Worm (Caenorhabditis elegans): ENCODE data around the gene W08E12.5.
A peak's percentile ranks its signal among the peaks of the same experiment; 100 is the strongest.
"Not testable (repeated sequence)": the region's sequence is repeated elsewhere in the genome, so short reads cannot be mapped to it uniquely, and the experiment has no call there.

Gene W08E12.5

DNA sequence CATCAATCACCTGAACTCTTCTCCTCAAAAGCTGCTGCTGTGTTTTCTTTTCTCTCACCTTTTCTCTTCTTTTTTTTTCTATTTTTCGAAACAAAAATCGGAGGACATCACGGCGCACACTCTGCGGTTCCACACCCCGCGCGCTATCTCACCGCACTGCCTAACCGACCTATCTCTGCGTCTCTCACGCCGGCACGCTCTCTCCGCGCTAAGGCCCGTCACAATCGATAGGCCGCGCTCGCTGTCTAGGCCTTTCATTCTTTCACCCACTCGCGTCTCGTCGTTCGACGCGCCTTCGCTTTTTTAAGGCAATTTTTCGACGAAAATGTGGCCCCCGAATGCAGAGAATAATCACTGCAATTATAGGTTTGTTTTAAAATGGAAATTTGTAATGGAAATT, 10.7 kb downstream of the W08E12.5 start, which contains the start of gene zip-11:
Gene zip-11 (plus strand): TSS at position 34 of the 400 bp plus-strand sequence.
- TF ChIP-seq him-1 (tag; optimal IDR thresholded peaks at IDR 0.05): no peak
- no peak for TF ChIP-seq dao-5 (tag; optimal IDR thresholded peaks at IDR 0.05)

DNA sequence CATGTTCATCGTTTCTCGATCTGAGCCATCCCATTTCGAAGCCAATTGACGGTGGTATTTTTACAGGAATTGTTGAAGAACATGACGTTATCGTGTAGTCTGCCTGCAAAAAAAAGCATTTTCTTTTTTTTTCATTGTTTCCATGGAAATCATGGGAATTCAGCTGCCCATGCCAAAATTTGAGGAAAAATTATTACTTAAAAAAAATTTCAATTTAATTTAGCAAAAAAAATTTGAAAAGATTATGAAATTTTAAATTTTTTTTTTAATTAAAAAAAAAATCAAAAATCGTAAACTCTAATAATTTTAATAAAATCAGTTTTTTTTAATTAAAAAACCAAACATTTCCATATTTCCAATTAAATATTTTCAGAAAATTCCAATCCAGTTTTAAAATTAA, 31.2 kb downstream of the W08E12.5 start, which contains the start of gene F42A6.5:
Gene F42A6.5 (minus strand): TSS at position 101 of the 400 bp plus-strand sequence.
- TF ChIP-seq W03F9.2, him-1, dao-5 (tag; optimal IDR thresholded peaks at IDR 0.05): not testable (repeated sequence)

DNA sequence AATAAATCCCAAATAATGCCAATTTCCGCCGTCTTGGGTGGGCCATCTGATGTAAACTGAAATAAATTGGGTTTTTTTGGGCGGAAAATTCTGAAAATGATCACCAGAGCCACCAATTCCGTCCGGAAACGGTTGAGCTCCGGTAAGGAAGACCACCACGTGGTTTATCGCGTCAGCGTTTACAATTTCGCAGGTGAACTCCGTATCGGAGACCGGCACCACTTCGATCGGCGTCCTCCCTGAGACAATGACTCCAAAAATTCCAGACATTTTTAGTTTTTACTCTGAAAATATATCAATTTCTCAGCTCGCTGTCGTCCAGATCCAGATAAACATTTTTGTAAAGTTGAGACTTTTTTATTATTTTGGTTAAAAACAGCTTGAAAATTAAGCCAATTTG, 36.0 kb downstream of the W08E12.5 start, which contains the start of gene F42A6.6:
Gene F42A6.6 (minus strand): TSS at position 289 of the 400 bp plus-strand sequence.
- no peak for TF ChIP-seq dao-5 (tag; optimal IDR thresholded peaks at IDR 0.05)
- TF ChIP-seq him-1 (tag; optimal IDR thresholded peaks at IDR 0.05): no peak
- peak; percentile 20 for TF ChIP-seq W03F9.2 (tag; optimal IDR thresholded peaks at IDR 0.05)

DNA sequence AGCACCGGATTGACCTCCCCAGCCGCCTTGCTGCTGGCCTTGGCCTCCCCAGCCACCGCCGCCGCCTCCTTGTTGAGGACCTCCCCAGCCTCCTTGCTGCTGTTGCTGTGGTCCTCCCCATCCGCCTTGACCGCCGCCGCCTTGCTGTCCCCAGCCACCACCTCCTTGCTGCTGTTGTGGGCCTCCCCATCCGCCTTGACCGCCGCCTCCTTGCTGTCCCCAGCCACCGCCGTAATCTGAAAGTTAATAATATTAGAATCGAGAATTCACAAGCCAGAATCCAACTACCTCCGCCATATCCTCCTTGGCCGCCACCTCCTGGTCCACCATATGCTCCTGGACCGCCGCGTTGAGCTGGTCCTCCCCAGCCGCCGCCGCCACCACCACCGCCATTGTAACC, 36.7 kb downstream of the W08E12.5 start:
- TF ChIP-seq W03F9.2 (tag; optimal IDR thresholded peaks at IDR 0.05) (no peak), dao-5 (tag; optimal IDR thresholded peaks at IDR 0.05) (no peak), him-1 (tag; optimal IDR thresholded peaks at IDR 0.05) (no peak)

DNA sequence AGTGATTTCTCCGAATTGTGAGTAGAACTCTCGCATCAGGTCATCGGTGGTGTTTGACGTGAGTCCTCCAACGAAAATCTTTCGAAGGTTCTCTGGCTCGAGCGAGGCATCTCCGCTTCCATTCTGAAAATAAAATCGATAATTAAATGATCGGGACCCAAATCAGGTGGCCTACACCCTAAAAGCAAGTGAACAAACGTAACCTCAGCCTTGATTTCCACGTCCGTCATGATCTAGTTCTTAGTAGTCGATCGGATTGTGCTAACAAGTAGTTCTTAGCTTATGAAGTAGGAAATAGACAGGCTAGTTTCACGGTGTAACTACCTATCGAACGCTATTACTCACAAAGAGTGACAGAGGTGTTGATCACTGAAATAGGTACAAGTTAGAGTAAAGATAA, 37.6 kb downstream of the W08E12.5 start:
- TF ChIP-seq W03F9.2 (tag; optimal IDR thresholded peaks at IDR 0.05) (no peak), him-1 (tag; optimal IDR thresholded peaks at IDR 0.05) (no peak), dao-5 (tag; optimal IDR thresholded peaks at IDR 0.05) (no peak)

DNA sequence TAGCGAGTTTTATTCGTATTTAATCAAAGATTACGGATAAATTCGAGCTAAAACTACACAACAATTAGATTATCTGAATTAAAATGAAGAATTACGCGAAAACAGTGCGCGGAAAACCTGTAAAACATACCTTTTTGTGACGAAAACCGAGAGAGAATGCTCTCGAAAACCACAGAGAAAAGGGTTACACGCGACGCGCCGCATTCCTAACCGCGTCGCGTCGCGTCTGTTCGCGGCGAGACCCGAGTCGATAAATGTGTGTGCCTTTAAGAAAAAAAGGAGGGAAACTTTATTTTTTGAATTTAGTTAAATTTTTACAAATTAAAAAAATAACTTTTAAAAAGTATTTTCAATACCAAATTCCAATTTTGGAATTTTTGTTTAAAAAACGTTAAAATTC, 38.1 kb downstream of the W08E12.5 start, which contains the start of gene hrpa-1:
Gene hrpa-1 (minus strand): TSS at position 192 of the 400 bp plus-strand sequence.
- TF ChIP-seq dao-5 (tag; optimal IDR thresholded peaks at IDR 0.05): no peak
- peak; percentile 47 for TF ChIP-seq him-1 (tag; optimal IDR thresholded peaks at IDR 0.05)
- peak; percentile 78 for TF ChIP-seq W03F9.2 (tag; optimal IDR thresholded peaks at IDR 0.05)

DNA sequence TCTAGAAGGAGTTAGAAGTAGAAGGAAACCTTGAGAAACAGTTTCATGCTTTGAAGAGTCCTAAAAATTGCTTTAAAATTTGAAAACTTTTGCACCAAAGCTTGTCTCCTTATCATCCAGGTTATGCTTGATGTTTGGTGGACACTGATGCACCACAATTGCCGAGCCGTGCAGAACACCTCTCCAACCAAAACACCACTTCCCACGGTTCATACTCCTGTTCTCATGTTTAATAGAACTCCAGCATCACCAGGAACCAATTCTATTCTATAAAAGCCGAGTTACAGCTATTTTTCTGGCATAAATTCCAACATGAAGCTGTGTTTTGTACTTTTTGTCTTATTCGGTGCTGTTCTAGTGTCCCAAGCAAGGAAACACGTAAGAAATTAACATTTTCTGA, 40.6 kb downstream of the W08E12.5 start, which contains the start of gene F42A6.2:
Gene F42A6.2 (plus strand): TSS at position 301 of the 400 bp plus-strand sequence.
- TF ChIP-seq him-1 (tag; optimal IDR thresholded peaks at IDR 0.05) (no peak), dao-5 (tag; optimal IDR thresholded peaks at IDR 0.05) (no peak), W03F9.2 (tag; optimal IDR thresholded peaks at IDR 0.05) (no peak)

DNA sequence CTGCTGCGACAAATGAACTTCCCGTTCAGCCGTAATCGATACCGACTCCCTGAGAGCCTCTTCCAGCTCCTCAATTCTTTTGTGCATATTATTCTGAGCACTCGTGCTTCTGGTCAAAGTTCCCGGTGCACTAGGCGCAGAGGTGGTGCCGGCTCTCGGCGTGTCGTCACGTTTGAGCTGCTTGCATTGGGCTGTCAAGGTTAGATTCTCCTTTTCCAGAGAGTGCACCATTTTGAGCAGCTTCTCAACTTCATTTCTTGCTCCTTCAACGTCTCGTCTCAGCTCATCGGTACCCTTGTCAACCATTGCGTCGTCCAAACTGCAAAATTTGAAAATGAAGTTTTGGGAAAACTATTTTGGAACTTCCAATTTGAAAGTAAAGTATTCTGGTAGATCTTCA, 44.9 kb downstream of the W08E12.5 start:
- TF ChIP-seq W03F9.2 (tag; optimal IDR thresholded peaks at IDR 0.05) (no peak), dao-5 (tag; optimal IDR thresholded peaks at IDR 0.05) (no peak), him-1 (tag; optimal IDR thresholded peaks at IDR 0.05) (no peak)

DNA sequence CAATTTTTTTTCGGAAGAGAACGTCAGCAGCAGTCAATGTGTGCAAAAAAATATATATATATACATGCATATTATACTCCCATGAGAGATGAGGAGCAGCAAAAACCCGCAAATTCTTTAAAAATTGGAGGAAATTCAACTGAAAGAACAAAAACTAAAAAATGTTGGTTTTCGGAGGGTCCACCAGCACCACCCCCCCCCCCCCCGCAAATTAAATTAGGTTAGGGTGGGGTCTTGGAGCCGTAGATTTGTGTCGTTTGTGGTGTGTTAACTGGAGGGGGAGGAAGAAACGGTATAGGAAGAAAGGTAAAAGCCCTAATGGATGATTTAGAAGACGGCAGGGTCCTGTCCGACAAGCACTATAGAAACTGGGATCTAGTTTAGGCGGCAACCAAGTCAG, 47.7 kb downstream of the W08E12.5 start:
- no peak for TF ChIP-seq W03F9.2 (tag; optimal IDR thresholded peaks at IDR 0.05)
- no peak for TF ChIP-seq him-1 (tag; optimal IDR thresholded peaks at IDR 0.05)
- no peak for TF ChIP-seq dao-5 (tag; optimal IDR thresholded peaks at IDR 0.05)

DNA sequence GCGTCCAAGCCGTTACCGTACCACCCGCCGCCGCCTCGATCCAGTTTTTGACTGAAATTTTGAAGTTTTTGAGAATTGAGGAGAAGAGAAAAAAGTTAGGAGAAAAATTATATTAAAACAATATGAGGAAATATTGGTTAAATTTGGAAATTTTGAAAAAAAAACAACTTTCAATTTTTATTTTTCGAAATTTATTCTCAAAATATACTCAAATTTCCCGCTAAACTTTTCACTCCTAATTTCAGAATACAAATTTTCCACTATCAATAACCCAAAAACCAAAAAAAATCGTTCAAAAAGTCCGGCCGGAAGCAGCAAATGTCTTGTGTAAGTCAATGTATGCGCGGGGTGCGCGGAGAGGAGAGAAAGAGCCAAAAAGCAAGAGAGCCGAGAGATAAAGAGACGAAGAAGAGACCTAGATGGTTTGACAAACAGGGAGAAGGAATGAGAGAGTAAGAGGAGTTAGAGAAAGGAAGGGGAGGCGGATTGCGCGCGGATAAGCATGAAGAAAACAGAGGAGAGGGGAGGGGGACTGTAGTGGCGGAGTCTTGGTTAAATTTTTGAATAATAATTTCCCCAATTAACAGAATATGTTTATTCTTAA, 49.5 kb downstream of the W08E12.5 start, which contains the start of gene elks-1:
Gene elks-1 (minus strand): TSS at position 51 of the 604 bp plus-strand sequence.
- TF ChIP-seq him-1 (tag; optimal IDR thresholded peaks at IDR 0.05) (no peak), dao-5 (tag; optimal IDR thresholded peaks at IDR 0.05) (no peak)

Data from whole organism, L4/young adult.